Worm (Caenorhabditis elegans) whole organism, early embryonic: ENCODE results near the gene T09A12.8.

Source experiments
- B0310.2 ChIP-seq: sonication (generic microtip); optimal IDR thresholded peaks from 2 replicates; lab custom pipeline; 2016; ENCODE audit warnings: mild to moderate bottlenecking, missing genetic modification characterization, missing compliant biosample characterization
- F13C5.2 ChIP-seq: sonication (generic microtip); optimal IDR thresholded peaks from 2 replicates; lab custom pipeline; 2017; ENCODE audit warnings: mild to moderate bottlenecking, missing genetic modification characterization, inconsistent platforms, missing compliant biosample characterization
- aly-1 ChIP-seq: sonication (generic microtip); optimal IDR thresholded peaks from 2 replicates; lab custom pipeline; 2016; ENCODE audit warnings: missing genetic modification characterization, missing compliant biosample characterization
- ama-1 ChIP-seq: fragments of 150-350 bp; optimal IDR thresholded peaks from 2 replicates; lab custom pipeline; 2014
- ceh-13 ChIP-seq: fragments of 200-800 bp; sonication (Bioruptor generic); optimal IDR thresholded peaks from 2 replicates; lab custom pipeline; 2018; ENCODE audit warnings: mild to moderate bottlenecking, missing genetic modification characterization, missing compliant biosample characterization
- ceh-36 ChIP-seq: sonication (generic microtip); optimal IDR thresholded peaks from 2 replicates; lab custom pipeline; 2016; ENCODE audit warnings: missing genetic modification characterization, inconsistent platforms, missing compliant biosample characterization
- flt-1 ChIP-seq: fragments of 200-800 bp; sonication (Bioruptor generic); IDR thresholded peaks from 2 replicates; pipeline ENCODE4 v1.3.6; 2022; ENCODE audit warnings: missing genetic modification characterization, missing compliant biosample characterization
- hmbx-1 ChIP-seq: sonication (generic microtip); optimal IDR thresholded peaks from 2 replicates; lab custom pipeline; 2016; ENCODE audit warnings: mild to moderate bottlenecking, missing genetic modification characterization, missing compliant biosample characterization
- pes-1 ChIP-seq: fragments of 200-800 bp; sonication (Bioruptor generic); IDR thresholded peaks from 2 replicates; pipeline ENCODE4 v1.3.6; 2022; ENCODE audit warnings: missing genetic modification reagents, missing genetic modification characterization, missing compliant biosample characterization
- scrt-1 ChIP-seq: fragments of 200-800 bp; sonication (Bioruptor generic); IDR thresholded peaks from 2 replicates; pipeline ENCODE4 v1.3.6; 2022; ENCODE audit warnings: missing genetic modification characterization, missing compliant biosample characterization
- sea-1 ChIP-seq: fragments of 200-800 bp; sonication (Bioruptor generic); conservative IDR thresholded peaks from 2 replicates; pipeline ENCODE4 v1.3.6; 2022; ENCODE audit warnings: missing genetic modification characterization, missing compliant biosample characterization
- tbx-11 ChIP-seq: fragments of 200-800 bp; sonication (Bioruptor generic); IDR thresholded peaks from 2 replicates; pipeline ENCODE4 v1.3.6; 2022; ENCODE audit warnings: missing genetic modification characterization, missing compliant biosample characterization
- tbx-37 ChIP-seq: fragments of 200-800 bp; sonication (Bioruptor generic); conservative IDR thresholded peaks from 2 replicates; pipeline ENCODE4 v1.3.6; 2022; ENCODE audit warnings: missing genetic modification reagents, missing genetic modification characterization, missing compliant biosample characterization

DNA sequence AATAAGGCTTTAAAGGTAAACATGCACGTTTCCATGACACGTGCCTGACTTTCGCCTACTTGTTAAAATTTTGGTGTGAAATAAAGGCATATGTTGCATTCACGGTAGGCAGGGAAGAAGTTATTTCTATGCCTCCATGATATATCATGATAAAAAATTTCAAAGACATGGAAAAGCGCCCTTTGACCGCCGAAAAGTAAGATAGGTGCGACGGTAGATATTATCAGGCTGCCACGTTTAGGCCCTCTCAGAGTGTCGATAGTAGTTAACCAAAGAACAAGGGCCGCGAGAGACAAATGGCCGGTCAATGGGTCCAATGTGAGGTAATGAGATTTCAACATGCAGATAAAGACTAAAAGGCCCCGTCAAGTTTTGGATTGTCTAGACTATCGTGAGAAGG is 329 bp downstream of the T09A12.8 start:
- TF ChIP-seq aly-1 (no peak), scrt-1 (no peak), ama-1 (no peak), B0310.2 (no peak), pes-1 (GFP tag; lab: Robert Waterston, UW) (no peak), sea-1 (GFP tag; lab: Robert Waterston, UW) (no peak), flt-1 (GFP tag; lab: Robert Waterston, UW) (no peak), tbx-11 (GFP tag; lab: Robert Waterston, UW) (no peak), tbx-37 (GFP tag; lab: Robert Waterston, UW) (no peak), ceh-36 (tag; lab: Kevin White, UChicago) (no peak), ceh-13 (GFP tag; lab: Kevin White, UChicago) (no peak), hmbx-1 (tag; lab: Kevin White, UChicago) (no peak), F13C5.2 (tag; lab: Kevin White, UChicago) (no peak)
